Worm (Caenorhabditis elegans) whole organism, dauer: ENCODE data around the gene D1054.18.

Experiments
- unc-62 ChIP-seq: sonication (generic microtip); optimal IDR thresholded peaks from 2 replicates; lab custom pipeline; 2017; ENCODE audit warnings: missing biosample characterization, missing genetic modification reagents, missing genetic modification characterization

D1054.18 gene

ce11 chrV:10801154-10801553 is at the start of gene D1054.18:
TSS of gene D1054.18 (minus strand) at chrV:10801198.
- TF ChIP-seq unc-62 (GFP tag; lab: Kevin White, UChicago) = no peak

ce11 chrV:10846893-10847292 is 45.9 kb upstream of the D1054.18 start, which contains the start of gene C29A12.6:
TSS of gene C29A12.6 (plus strand) at chrV:10847193.
- TF ChIP-seq unc-62 (GFP tag; lab: Kevin White, UChicago) = no peak

ce11 chrV:10839398-10839797 is 38.4 kb upstream of the D1054.18 start:
- no peak for TF ChIP-seq unc-62 (GFP tag; lab: Kevin White, UChicago)

- no peak for TF ChIP-seq unc-62 (GFP tag; lab: Kevin White, UChicago)
Observed at ce11 chrV:10838204-10838603, 37.2 kb upstream of the D1054.18 start.

- TF ChIP-seq unc-62 (GFP tag; lab: Kevin White, UChicago) = no peak
Observed at ce11 chrV:10834682-10835219, 33.8 kb upstream of the D1054.18 start.

ce11 chrV:10832862-10833261 is 31.9 kb upstream of the D1054.18 start:
- TF ChIP-seq unc-62 (GFP tag; lab: Kevin White, UChicago) = no peak

- TF ChIP-seq unc-62 (GFP tag; lab: Kevin White, UChicago) = no peak
Observed at ce11 chrV:10824711-10825110, 23.7 kb upstream of the D1054.18 start, which contains the start of gene nrx-1. TSS of gene nrx-1 (plus strand) at chrV:10825011.

ce11 chrV:10818498-10818897 is 17.5 kb upstream of the D1054.18 start:
- TF ChIP-seq unc-62 (GFP tag; lab: Kevin White, UChicago) = no peak

- no peak for TF ChIP-seq unc-62 (GFP tag; lab: Kevin White, UChicago)
Observed at ce11 chrV:10816831-10817230, 15.8 kb upstream of the D1054.18 start.

- TF ChIP-seq unc-62 (GFP tag; lab: Kevin White, UChicago) = no peak
Observed at ce11 chrV:10814333-10814732, 13.3 kb upstream of the D1054.18 start.

- TF ChIP-seq unc-62 (GFP tag; lab: Kevin White, UChicago) = no peak
Observed at ce11 chrV:10813425-10814156, 12.6 kb upstream of the D1054.18 start, which contains the start of the genes C29A12.1 and lig-1. TSS of gene C29A12.1 (minus strand) at chrV:10813487. TSS of gene lig-1 (plus strand) at chrV:10814106.

- TF ChIP-seq unc-62 (GFP tag; lab: Kevin White, UChicago) = no peak
Observed at ce11 chrV:10811763-10812162, 10.8 kb upstream of the D1054.18 start, which contains the start of gene C29A12.22. TSS of gene C29A12.22 (plus strand) at chrV:10812063.

ce11 chrV:10807862-10808327 is 6.9 kb upstream of the D1054.18 start, which contains the start of gene plrg-1:
TSS of gene plrg-1 (minus strand) at chrV:10807912.
- TF ChIP-seq unc-62 (GFP tag; lab: Kevin White, UChicago) = no peak

ce11 chrV:10805934-10806333 is 4.9 kb upstream of the D1054.18 start, which contains the start of gene prp-38:
TSS of gene prp-38 (minus strand) at chrV:10806034.
- TF ChIP-seq unc-62 (GFP tag; lab: Kevin White, UChicago) = no peak

- TF ChIP-seq unc-62 (GFP tag; lab: Kevin White, UChicago) = no peak
Observed at ce11 chrV:10804374-10804773, 3.4 kb upstream of the D1054.18 start, which contains the start of gene secs-1. TSS of gene secs-1 (minus strand) at chrV:10804474.

- no peak for TF ChIP-seq unc-62 (GFP tag; lab: Kevin White, UChicago)
Observed at ce11 chrV:10802060-10802459, 1.1 kb upstream of the D1054.18 start.
